Fruit fly (Drosophila melanogaster) whole organism, prepupa: Measurements from ENCODE around the gene Grip71.
A peak's percentile ranks its signal among the peaks of the same experiment; 100 is the strongest.

ENCODE experiments used
- Blimp-1 ChIP-seq: fragments of 200-800 bp; sonication (Bioruptor generic); optimal IDR thresholded peaks from 3 replicates; lab custom pipeline; 2017; ENCODE audit warnings: missing biosample characterization, missing genetic modification characterization, mild to moderate bottlenecking, moderate library complexity, missing genetic modification reagents
- CG10669 ChIP-seq: fragments of 200-800 bp; sonication (Bioruptor generic); optimal IDR thresholded peaks from 3 replicates; lab custom pipeline; 2018; ENCODE audit warnings: missing biosample characterization, mild to moderate bottlenecking, missing genetic modification characterization, moderate library complexity
- CG11294 ChIP-seq: fragments of 200-800 bp; sonication (Bioruptor generic); IDR thresholded peaks from 2 replicates; pipeline ENCODE4 v1.3.6; 2022; ENCODE audit warnings: missing biosample characterization, missing genetic modification characterization
- CG11762 ChIP-seq: fragments of 200-800 bp; sonication (Bioruptor generic); optimal IDR thresholded peaks from 3 replicates; lab custom pipeline; 2016; ENCODE audit warnings: missing biosample characterization, missing genetic modification characterization; ENCODE audit not compliant: insufficient read depth
- CG15336 ChIP-seq: fragments of 200-800 bp; sonication (Bioruptor generic); IDR thresholded peaks from 2 replicates; pipeline ENCODE4 v1.3.6; 2022; ENCODE audit warnings: missing biosample characterization, missing genetic modification characterization
- CG1621 ChIP-seq: fragments of 200-800 bp; sonication (Bioruptor generic); optimal IDR thresholded peaks from 3 replicates; lab custom pipeline; 2018; ENCODE audit warnings: missing biosample characterization, mild to moderate bottlenecking, missing genetic modification characterization
- CG16779 ChIP-seq: fragments of 200-800 bp; sonication (Bioruptor generic); optimal IDR thresholded peaks from 3 replicates; lab custom pipeline; 2017; ENCODE audit warnings: missing biosample characterization, mild to moderate bottlenecking, missing genetic modification characterization
- CG3032 ChIP-seq: fragments of 200-800 bp; optimal IDR thresholded peaks from 2 replicates; lab custom pipeline; 2019; ENCODE audit warnings: missing biosample characterization, mild to moderate bottlenecking, missing genetic modification characterization, moderate library complexity
- CG32006 ChIP-seq: fragments of 200-800 bp; sonication (Bioruptor generic); optimal IDR thresholded peaks from 3 replicates; lab custom pipeline; 2017; ENCODE audit warnings: missing biosample characterization, mild to moderate bottlenecking, missing genetic modification characterization
- CG34406 ChIP-seq: fragments of 200-800 bp; sonication (Bioruptor generic); optimal IDR thresholded peaks from 3 replicates; lab custom pipeline; 2016; ENCODE audit warnings: missing biosample characterization, missing genetic modification characterization
- CG4318 ChIP-seq: fragments of 200-800 bp; sonication (Bioruptor generic); optimal IDR thresholded peaks from 3 replicates; lab custom pipeline; 2017; ENCODE audit warnings: missing biosample characterization, mild to moderate bottlenecking, missing genetic modification characterization
- CG6163 ChIP-seq: fragments of 200-800 bp; sonication (Bioruptor generic); IDR thresholded peaks from 3 replicates; pipeline ENCODE4 v1.3.6; 2022; ENCODE audit warnings: missing biosample characterization, missing genetic modification characterization
- CG6276 ChIP-seq: fragments of 200-800 bp; sonication (Bioruptor generic); optimal IDR thresholded peaks from 2 replicates; lab custom pipeline; 2017; ENCODE audit warnings: missing biosample characterization, mild to moderate bottlenecking, missing genetic modification characterization
- CG6854 ChIP-seq: fragments of 200-800 bp; sonication (Bioruptor generic); optimal IDR thresholded peaks from 2 replicates; lab custom pipeline; 2017; ENCODE audit warnings: missing biosample characterization, mild to moderate bottlenecking, missing genetic modification characterization
- CG7368 ChIP-seq: fragments of 200-800 bp; sonication (Bioruptor generic); optimal IDR thresholded peaks from 3 replicates; lab custom pipeline; 2016; ENCODE audit warnings: missing biosample characterization, missing genetic modification characterization
- CG8119 ChIP-seq: fragments of 200-800 bp; sonication (Bioruptor generic); IDR thresholded peaks from 3 replicates; pipeline ENCODE4 v1.3.6; 2022; ENCODE audit warnings: missing biosample characterization, missing genetic modification characterization
- CG8319 ChIP-seq: fragments of 200-800 bp; sonication (Bioruptor generic); optimal IDR thresholded peaks from 3 replicates; lab custom pipeline; 2016; ENCODE audit warnings: missing biosample characterization, missing genetic modification characterization
- CG8632 ChIP-seq: fragments of 200-800 bp; sonication (Bioruptor generic); optimal IDR thresholded peaks from 3 replicates; lab custom pipeline; 2016; ENCODE audit warnings: missing biosample characterization, missing genetic modification characterization
- CG9139 ChIP-seq: fragments of 200-800 bp; sonication (Bioruptor generic); optimal IDR thresholded peaks from 3 replicates; lab custom pipeline; 2017; ENCODE audit warnings: missing biosample characterization, mild to moderate bottlenecking, missing genetic modification characterization
- Eip75B ChIP-seq: fragments of 200-800 bp; sonication (Bioruptor generic); optimal IDR thresholded peaks from 3 replicates; lab custom pipeline; 2016; ENCODE audit warnings: missing biosample characterization, missing genetic modification characterization
- Eip78C ChIP-seq: fragments of 200-800 bp; sonication (Bioruptor generic); peaks from one replicate; lab custom pipeline; 2016; ENCODE audit warnings: missing biosample characterization, missing genetic modification characterization
- Eip93F ChIP-seq: fragments of 200-800 bp; sonication (Bioruptor generic); optimal IDR thresholded peaks from 2 replicates; lab custom pipeline; 2016; ENCODE audit warnings: missing biosample characterization, mild to moderate bottlenecking, missing genetic modification characterization
- Ets21C ChIP-seq: fragments of 200-800 bp; sonication (Bioruptor generic); optimal IDR thresholded peaks from 3 replicates; lab custom pipeline; 2016; ENCODE audit warnings: missing biosample characterization, missing genetic modification characterization
- Ets96B ChIP-seq: fragments of 200-800 bp; optimal IDR thresholded peaks from 2 replicates; lab custom pipeline; 2019; ENCODE audit warnings: missing biosample characterization, mild to moderate bottlenecking, missing genetic modification characterization, moderate library complexity
- Gug ChIP-seq: fragments of 200-800 bp; sonication (Bioruptor generic); IDR thresholded peaks from 2 replicates; pipeline ENCODE4 v1.3.6; 2022; ENCODE audit warnings: missing biosample characterization, missing genetic modification characterization
- Hr38 ChIP-seq: sonication (Bioruptor generic); optimal IDR thresholded peaks from 2 replicates; lab custom pipeline; 2016; ENCODE audit warnings: missing biosample characterization, missing genetic modification characterization
- Hr4 ChIP-seq: fragments of 200-800 bp; sonication (Bioruptor generic); optimal IDR thresholded peaks from 3 replicates; lab custom pipeline; 2016; ENCODE audit warnings: missing biosample characterization, missing genetic modification characterization
- Lpt ChIP-seq: fragments of 200-800 bp; sonication (Bioruptor generic); optimal IDR thresholded peaks from 3 replicates; lab custom pipeline; 2016; ENCODE audit warnings: missing biosample characterization, missing genetic modification characterization
- OdsH ChIP-seq: fragments of 200-800 bp; sonication (Bioruptor generic); optimal IDR thresholded peaks from 3 replicates; lab custom pipeline; 2016; ENCODE audit warnings: missing biosample characterization, missing genetic modification characterization
- Sox102F ChIP-seq: fragments of 200-800 bp; sonication (Bioruptor generic); optimal IDR thresholded peaks from 2 replicates; lab custom pipeline; 2016; ENCODE audit warnings: missing biosample characterization, mild to moderate bottlenecking, missing genetic modification characterization
- Sox14 ChIP-seq: fragments of 200-800 bp; sonication (Bioruptor generic); optimal IDR thresholded peaks from 3 replicates; lab custom pipeline; 2016; ENCODE audit warnings: missing biosample characterization, missing genetic modification characterization
- achi ChIP-seq: fragments of 200-800 bp; sonication (Bioruptor generic); optimal IDR thresholded peaks from 3 replicates; lab custom pipeline; 2016; ENCODE audit warnings: missing biosample characterization, missing genetic modification characterization
- acj6 ChIP-seq: fragments of 200-800 bp; sonication (Bioruptor generic); optimal IDR thresholded peaks from 3 replicates; lab custom pipeline; 2016; ENCODE audit warnings: missing biosample characterization, missing genetic modification characterization
- cyc ChIP-seq: fragments of 200-800 bp; sonication (Bioruptor generic); optimal IDR thresholded peaks from 3 replicates; lab custom pipeline; 2016; ENCODE audit warnings: missing biosample characterization, missing genetic modification characterization
- dac ChIP-seq: fragments of 200-800 bp; sonication (Bioruptor generic); optimal IDR thresholded peaks from 2 replicates; lab custom pipeline; 2017; ENCODE audit warnings: missing biosample characterization, mild to moderate bottlenecking, missing genetic modification characterization
- eg ChIP-seq: fragments of 200-800 bp; sonication (Bioruptor generic); IDR thresholded peaks from 3 replicates; pipeline ENCODE4 v1.3.6; 2022; ENCODE audit warnings: missing biosample characterization, missing genetic modification characterization
- esn ChIP-seq: fragments of 200-800 bp; sonication (Bioruptor generic); optimal IDR thresholded peaks from 2 replicates; lab custom pipeline; 2016; ENCODE audit warnings: missing biosample characterization, mild to moderate bottlenecking, missing genetic modification characterization, moderate library complexity
- fd59A ChIP-seq: fragments of 200-800 bp; sonication (Bioruptor generic); optimal IDR thresholded peaks from 2 replicates; lab custom pipeline; 2017; ENCODE audit warnings: missing biosample characterization, mild to moderate bottlenecking, missing genetic modification characterization, missing genetic modification reagents
- fkh ChIP-seq: fragments of 200-800 bp; sonication (Bioruptor generic); optimal IDR thresholded peaks from 3 replicates; lab custom pipeline; 2017; ENCODE audit warnings: missing biosample characterization, mild to moderate bottlenecking, missing genetic modification characterization, moderate library complexity
- net ChIP-seq: fragments of 200-800 bp; sonication (Bioruptor generic); optimal IDR thresholded peaks from 3 replicates; lab custom pipeline; 2016; ENCODE audit warnings: missing biosample characterization, missing genetic modification characterization
- pdm3 ChIP-seq: fragments of 200-800 bp; sonication (Bioruptor generic); optimal IDR thresholded peaks from 3 replicates; lab custom pipeline; 2016; ENCODE audit warnings: missing biosample characterization, missing genetic modification characterization
- salr ChIP-seq, 2 experiments: fragments of 200-800 bp; sonication (Bioruptor generic); optimal IDR thresholded peaks; 3 replicates each; lab custom pipeline; 2016 to 2018; ENCODE audit warnings: missing biosample characterization in 2 of 2, missing genetic modification characterization in 2 of 2, mild to moderate bottlenecking in 1 of 2
- ss ChIP-seq, 2 experiments: fragments of 200-800 bp; sonication (Bioruptor generic); optimal IDR thresholded peaks; 2 replicates in 1 of 2; 3 replicates in 1 of 2; lab custom pipeline; 2017 to 2018; ENCODE audit warnings: mild to moderate bottlenecking in 2 of 2, missing biosample characterization in 2 of 2, missing genetic modification characterization in 2 of 2, moderate library complexity in 1 of 2
- svp ChIP-seq: fragments of 200-800 bp; sonication (Bioruptor generic); peaks from one replicate; lab custom pipeline; 2016; ENCODE audit warnings: missing biosample characterization, missing genetic modification characterization
- topi ChIP-seq: fragments of 200-800 bp; sonication (Bioruptor generic); optimal IDR thresholded peaks from 3 replicates; lab custom pipeline; 2016; ENCODE audit warnings: missing biosample characterization, missing genetic modification characterization
- vri ChIP-seq: fragments of 200-800 bp; sonication (Bioruptor generic); optimal IDR thresholded peaks from 3 replicates; lab custom pipeline; 2016; ENCODE audit warnings: missing biosample characterization, mild to moderate bottlenecking, missing genetic modification characterization

The Grip71 gene

dm6 chr2L:18740010-18740409, 31.4 kb downstream of the Grip71 start, which contains the start of the genes CG42752 and CG15167:
CG42752 (minus strand) TSS chr2L:18740110.
CG15167 (plus strand) TSS chr2L:18740358.
- TF ChIP-seq CG1621 (tag; lab: Kevin White, UChicago) (no peak), eg (GFP tag; lab: Robert Waterston, UW) (no peak), esn (GFP tag; lab: Kevin White, UChicago) (no peak), achi (no peak)

- TF ChIP-seq CG6276 (GFP tag; lab: Kevin White, UChicago) (peak; percentile 26), CG8319 (GFP tag; lab: Kevin White, UChicago) (no peak), CG8119 (GFP tag; lab: Robert Waterston, UW) (0 out of 3 replicates have a peak, but pooled peaks have one; percentile 22), Sox14 (GFP tag; lab: Kevin White, UChicago) (no peak), vri (no peak), Eip78C (peak; percentile 77), CG10669 (GFP tag; lab: Kevin White, UChicago) (no peak), Ets21C (GFP tag; lab: Kevin White, UChicago) (no peak), achi (no peak), CG3032 (tag; lab: Kevin White, UChicago) (no peak), CG8632 (GFP tag; lab: Kevin White, UChicago) (peak; percentile 0), svp (peak; percentile 4), cyc (GFP tag; lab: Kevin White, UChicago) (no peak), Hr4 (GFP tag; lab: Kevin White, UChicago) (peak; percentile 13), CG32006 (GFP tag; lab: Kevin White, UChicago) (peak; percentile 45), CG4318 (GFP tag; lab: Kevin White, UChicago) (peak; percentile 35), CG11762 (GFP tag; lab: Kevin White, UChicago) (no peak), topi (GFP tag; lab: Kevin White, UChicago) (no peak), salr (GFP tag; optimal IDR thresholded peaks at IDR 0.05; lab: Kevin White, UChicago) (peak in 1 of 2 experiments; percentile 6), CG1621 (tag; lab: Kevin White, UChicago) (no peak), Eip93F (GFP tag; lab: Kevin White, UChicago) (no peak), CG15336 (peak; percentile 20; the same call in 1 of the 2 replicates)
These were observed 34.1 kb downstream of the Grip71 start for dm6 chr2L:18742710-18743109.

- TF ChIP-seq CG9139 (GFP tag; lab: Kevin White, UChicago) = no peak
- TF ChIP-seq Hr38 (GFP tag; lab: Kevin White, UChicago) = no peak
- no peak for TF ChIP-seq CG7368 (GFP tag; lab: Kevin White, UChicago)
- TF ChIP-seq CG34406 (GFP tag; lab: Kevin White, UChicago) = no peak
- TF ChIP-seq CG11762 (GFP tag; lab: Kevin White, UChicago) = no peak
- TF ChIP-seq CG6276 (GFP tag; lab: Kevin White, UChicago) = peak; percentile 80
- peak; percentile 29 for TF ChIP-seq pdm3 (GFP tag; lab: Kevin White, UChicago)
- TF ChIP-seq CG8119 (GFP tag; lab: Robert Waterston, UW) = peak; percentile 64; the same call in 1 of the 3 replicates
- TF ChIP-seq fd59A (GFP tag; lab: Kevin White, UChicago) = no peak
- peak; percentile 56 for TF ChIP-seq Gug (GFP tag; lab: Robert Waterston, UW)
- no peak for TF ChIP-seq CG16779
- no peak for TF ChIP-seq Eip75B (GFP tag; lab: Kevin White, UChicago)
- TF ChIP-seq Ets96B = no peak
- TF ChIP-seq CG6163 (GFP tag; lab: Robert Waterston, UW) = peak; percentile 34; the same call in 1 of the 3 replicates
- TF ChIP-seq Blimp-1 (GFP tag; lab: Kevin White, UChicago) = no peak
- no peak for TF ChIP-seq Eip93F (GFP tag; lab: Kevin White, UChicago)
- TF ChIP-seq fkh (GFP tag; lab: Kevin White, UChicago) = no peak
- peak; percentile 16 for TF ChIP-seq dac (GFP tag; lab: Kevin White, UChicago)
- no peak for TF ChIP-seq CG6854 (GFP tag; lab: Kevin White, UChicago)
- peak; percentile 25 for TF ChIP-seq OdsH (GFP tag; lab: Kevin White, UChicago)
- TF ChIP-seq Lpt (GFP tag; lab: Kevin White, UChicago) = no peak
- TF ChIP-seq ss (GFP tag; optimal IDR thresholded peaks at IDR 0.05; lab: Kevin White, UChicago) = no peak
- peak; percentile 49 for TF ChIP-seq net (GFP tag; lab: Kevin White, UChicago)
- no peak; the same call in 1 of the 2 replicates for TF ChIP-seq CG11294
- peak; percentile 45 for TF ChIP-seq achi
- TF ChIP-seq Ets21C (GFP tag; lab: Kevin White, UChicago) = no peak
- peak; percentile 10 for TF ChIP-seq CG3032 (tag; lab: Kevin White, UChicago)
- TF ChIP-seq cyc (GFP tag; lab: Kevin White, UChicago) = no peak
- no peak for TF ChIP-seq acj6 (GFP tag; lab: Kevin White, UChicago)
- TF ChIP-seq svp = peak; percentile 36
- TF ChIP-seq CG15336 = peak; percentile 57; the same call in 1 of the 2 replicates
- no peak for TF ChIP-seq Sox102F (GFP tag; lab: Kevin White, UChicago)
These were observed 35.2 kb downstream of the Grip71 start for dm6 chr2L:18743896-18744295.
